Worm (Caenorhabditis elegans): ENCODE data around the gene col-84.

Gene col-84

ce11 chrII:11845954-11846353 is 22.4 kb upstream of the col-84 start:
- TF ChIP-seq dve-1 (tag; optimal IDR thresholded peaks at IDR 0.05; ENCODE audit: insufficient read depth) (peak; percentile 0), nhr-28 (tag; optimal IDR thresholded peaks at IDR 0.05) (peak; percentile 15), gei-8 (GFP tag; optimal IDR thresholded peaks at IDR 0.05) (peak; percentile 13), lim-7 (GFP tag; IDR thresholded peaks at IDR 0.05) (0 out of 2 replicates have a peak, but pooled peaks have one; percentile 21), duxl-1 (tag; optimal IDR thresholded peaks at IDR 0.05; ENCODE audit: poor library complexity) (peak; percentile 7), zip-2 (tag; optimal IDR thresholded peaks at IDR 0.05) (no peak), mep-1 (tag; optimal IDR thresholded peaks at IDR 0.05) (peak; percentile 52), ztf-7 (tag; optimal IDR thresholded peaks at IDR 0.05) (no peak), snpc-4 (tag; optimal IDR thresholded peaks at IDR 0.05) (peak; percentile 41), nhr-25 (tag; optimal IDR thresholded peaks at IDR 0.05; ENCODE audit: borderline replicate concordance, insufficient read depth) (peak; percentile 66), snpc-1.2 (GFP tag; IDR thresholded peaks at IDR 0.05) (0 out of 2 replicates have a peak, but pooled peaks have one; percentile 45), lin-13 (GFP tag; optimal IDR thresholded peaks at IDR 0.05) (peak; percentile 55), ceh-62 (tag; optimal IDR thresholded peaks at IDR 0.05) (no peak), ama-1 (optimal IDR thresholded peaks at IDR 0.05) (peak; percentile 57), zag-1 (tag; optimal IDR thresholded peaks at IDR 0.05) (no peak), ZK546.5 (tag; optimal IDR thresholded peaks at IDR 0.05) (no peak)

ce11 chrII:11849572-11849971 is 18.8 kb upstream of the col-84 start:
- peak; percentile 79 for TF ChIP-seq aha-1 (tag)
- TF ChIP-seq F26F4.8 (GFP tag; conservative IDR thresholded peaks at IDR 0.05), result no peak
- no peak for TF ChIP-seq zag-1 (tag; optimal IDR thresholded peaks at IDR 0.05)
- peak; percentile 31 for TF ChIP-seq nhr-28 (tag; optimal IDR thresholded peaks at IDR 0.05)
- TF ChIP-seq egl-27 (tag; optimal IDR thresholded peaks at IDR 0.05), result no peak
- TF ChIP-seq dve-1 (tag; optimal IDR thresholded peaks at IDR 0.05; ENCODE audit: insufficient read depth), result no peak
- TF ChIP-seq hif-1 (tag; optimal IDR thresholded peaks at IDR 0.05), result no peak
- no peak for TF ChIP-seq hlh-11 (tag; optimal IDR thresholded peaks at IDR 0.05)
- no peak for TF ChIP-seq lin-39 (tag; optimal IDR thresholded peaks at IDR 0.05)
- no peak for TF ChIP-seq ceh-82 (tag; optimal IDR thresholded peaks at IDR 0.05)
- no peak for TF ChIP-seq nhr-10 (tag; optimal IDR thresholded peaks at IDR 0.05)
- TF ChIP-seq F37D6.2 (tag; optimal IDR thresholded peaks at IDR 0.05), result no peak
- TF ChIP-seq T26A8.4 (GFP tag; IDR thresholded peaks at IDR 0.05), result no peak

ce11 chrII:11852191-11852901 is 16.0 kb upstream of the col-84 start:
- TF ChIP-seq mes-2 (tag; optimal IDR thresholded peaks at IDR 0.05; ENCODE audit: poor library complexity, severe bottlenecking) (no peak), mdl-1 (tag; optimal IDR thresholded peaks at IDR 0.05) (peak in 1 of 2 experiments; percentile 22), dmd-6 (GFP tag; IDR thresholded peaks at IDR 0.05) (peak; percentile 28; the same call in 1 of the 2 replicates), nhr-48 (tag; optimal IDR thresholded peaks at IDR 0.05) (peak; percentile 12), snpc-4 (tag; optimal IDR thresholded peaks at IDR 0.05) (no peak), unc-62 (GFP tag; optimal IDR thresholded peaks at IDR 0.05 in 1 of 2) (peak in 1 of 2 experiments; percentile 92), unc-62 (tag; optimal IDR thresholded peaks at IDR 0.05) (no peak), zag-1 (tag; optimal IDR thresholded peaks at IDR 0.05) (no peak), nhr-28 (tag; optimal IDR thresholded peaks at IDR 0.05) (peak; percentile 6), hlh-11 (tag; optimal IDR thresholded peaks at IDR 0.05) (peak; percentile 31)

DNA sequence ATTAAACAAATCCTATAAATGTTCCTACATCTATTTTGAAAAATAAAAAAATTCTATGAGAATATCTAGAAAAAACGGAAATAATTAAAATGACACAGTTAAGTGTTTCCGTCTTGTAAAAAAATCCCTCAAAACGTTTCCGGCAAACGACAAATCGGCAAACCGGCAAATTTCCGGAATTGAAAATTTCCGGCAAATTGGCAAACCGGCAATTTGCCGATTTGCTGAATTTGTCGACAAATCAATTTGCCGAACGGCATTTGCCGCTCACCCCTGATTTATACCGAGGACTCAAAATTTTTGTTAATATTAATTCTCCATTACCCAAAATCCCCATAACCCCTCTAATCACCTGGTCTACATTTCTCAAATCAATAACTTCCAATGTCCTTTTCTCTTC is 15.2 kb upstream of the col-84 start:
- TF ChIP-seq unc-62 (GFP tag; optimal IDR thresholded peaks at IDR 0.05 in 1 of 2), result peak in 1 of 2 experiments; percentile 52
- no peak for TF ChIP-seq unc-62 (tag; optimal IDR thresholded peaks at IDR 0.05)
- TF ChIP-seq snpc-4 (tag; optimal IDR thresholded peaks at IDR 0.05), result no peak

DNA sequence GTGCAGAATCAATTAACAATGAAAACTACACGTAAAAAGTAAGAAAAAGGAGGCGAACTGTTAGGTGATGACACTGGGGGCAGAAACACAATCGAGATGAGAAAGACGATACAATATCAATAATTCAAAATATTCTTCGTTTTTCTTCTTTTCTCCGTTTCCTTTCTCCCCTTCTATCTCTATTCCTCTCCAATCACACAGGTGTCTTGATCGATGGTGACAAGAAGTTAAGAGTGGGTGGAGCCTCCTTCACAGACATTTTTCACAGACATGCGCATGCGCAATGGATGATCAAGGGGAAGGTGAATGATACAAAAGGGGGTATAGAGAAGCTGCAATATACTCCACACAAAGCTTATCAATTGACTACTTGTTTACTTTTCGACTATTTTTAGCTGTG is 13.6 kb upstream of the col-84 start:
- TF ChIP-seq nhr-28 (tag; optimal IDR thresholded peaks at IDR 0.05) (peak; percentile 33), dmd-6 (GFP tag; IDR thresholded peaks at IDR 0.05) (no peak), hlh-30 (tag; optimal IDR thresholded peaks at IDR 0.05; ENCODE audit: insufficient read depth) (peak; percentile 29)

All from whole organism, L4 larva.